Fruit fly (Drosophila melanogaster) whole organism, embryonic: Measurements from ENCODE around the gene CG3777.

Experiments used
- ATbp ChIP-seq: fragments of 200-800 bp; sonication (Bioruptor generic); optimal IDR thresholded peaks from 2 replicates; lab custom pipeline; 2017; ENCODE audit warnings: missing biosample characterization, mild to moderate bottlenecking, missing genetic modification characterization, missing genetic modification reagents
- Asciz ChIP-seq: fragments of 200-800 bp; sonication (Bioruptor generic); optimal IDR thresholded peaks from 2 replicates; lab custom pipeline; 2017; ENCODE audit warnings: missing biosample characterization, mild to moderate bottlenecking, missing genetic modification characterization, missing genetic modification reagents
- CG10209 ChIP-seq: fragments of 200-800 bp; sonication (Bioruptor generic); optimal IDR thresholded peaks from 3 replicates; lab custom pipeline; 2017; ENCODE audit warnings: missing biosample characterization, mild to moderate bottlenecking, missing genetic modification characterization, missing genetic modification reagents
- CG10979 ChIP-seq: fragments of 200-800 bp; sonication (Bioruptor generic); optimal IDR thresholded peaks from 2 replicates; lab custom pipeline; 2018; ENCODE audit warnings: missing biosample characterization, mild to moderate bottlenecking, missing genetic modification characterization, moderate library complexity
- CG13424 ChIP-seq: fragments of 200-800 bp; sonication (Bioruptor generic); optimal IDR thresholded peaks from 2 replicates; lab custom pipeline; 2019; ENCODE audit warnings: missing biosample characterization, mild to moderate bottlenecking, missing genetic modification characterization, moderate library complexity
- CG14710 ChIP-seq: fragments of 200-800 bp; sonication (Bioruptor generic); optimal IDR thresholded peaks from 3 replicates; lab custom pipeline; 2019; ENCODE audit warnings: missing biosample characterization, mild to moderate bottlenecking, missing genetic modification characterization, moderate library complexity
- CG15601 ChIP-seq: fragments of 200-800 bp; sonication (Bioruptor generic); optimal IDR thresholded peaks from 3 replicates; lab custom pipeline; 2019; ENCODE audit warnings: missing biosample characterization, mild to moderate bottlenecking, missing genetic modification characterization, moderate library complexity
- CG15696 ChIP-seq: fragments of 200-800 bp; sonication (Bioruptor generic); optimal IDR thresholded peaks from 2 replicates; lab custom pipeline; 2019; ENCODE audit warnings: missing biosample characterization, mild to moderate bottlenecking, missing genetic modification characterization, moderate library complexity
- CG17361 ChIP-seq: fragments of 200-800 bp; sonication (Bioruptor generic); IDR thresholded peaks from 3 replicates; pipeline ENCODE4 v1.3.6; 2022; ENCODE audit warnings: missing biosample characterization, missing genetic modification characterization
- CG17568 ChIP-seq: fragments of 200-800 bp; sonication (Bioruptor generic); optimal IDR thresholded peaks from 2 replicates; lab custom pipeline; 2018; ENCODE audit warnings: missing biosample characterization, mild to moderate bottlenecking, missing genetic modification characterization, moderate library complexity
- CG18262 ChIP-seq: fragments of 200-800 bp; optimal IDR thresholded peaks from 3 replicates; lab custom pipeline; 2019; ENCODE audit warnings: missing biosample characterization, mild to moderate bottlenecking, missing genetic modification characterization, moderate library complexity
- CG2712 ChIP-seq: fragments of 200-800 bp; optimal IDR thresholded peaks from 3 replicates; lab custom pipeline; 2019; ENCODE audit warnings: missing biosample characterization, mild to moderate bottlenecking, missing genetic modification characterization, moderate library complexity
- CG2875 ChIP-seq: fragments of 200-800 bp; sonication (Bioruptor generic); optimal IDR thresholded peaks from 2 replicates; lab custom pipeline; 2017; ENCODE audit warnings: missing biosample characterization, mild to moderate bottlenecking, missing genetic modification characterization, missing genetic modification reagents
- CG5245 ChIP-seq: fragments of 200-800 bp; sonication (Bioruptor generic); optimal IDR thresholded peaks from 3 replicates; lab custom pipeline; 2016; ENCODE audit warnings: missing biosample characterization, missing genetic modification characterization
- CG8924 ChIP-seq: fragments of 200-800 bp; optimal IDR thresholded peaks from 3 replicates; lab custom pipeline; 2019; ENCODE audit warnings: missing biosample characterization, mild to moderate bottlenecking, missing genetic modification characterization, moderate library complexity
- CG9727 ChIP-seq: fragments of 200-800 bp; sonication (Bioruptor generic); optimal IDR thresholded peaks from 3 replicates; lab custom pipeline; 2017; ENCODE audit warnings: missing biosample characterization, mild to moderate bottlenecking, missing genetic modification characterization
- D19A ChIP-seq: fragments of 200-800 bp; optimal IDR thresholded peaks from 3 replicates; lab custom pipeline; 2019; ENCODE audit warnings: missing biosample characterization, mild to moderate bottlenecking, missing genetic modification characterization, moderate library complexity
- Drgx ChIP-seq: fragments of 200-800 bp; sonication (Bioruptor generic); IDR thresholded peaks from 2 replicates; pipeline ENCODE4 v1.3.6; 2022; ENCODE audit warnings: missing biosample characterization, missing genetic modification characterization
- Ets97D ChIP-seq: fragments of 200-800 bp; sonication (Bioruptor generic); optimal IDR thresholded peaks from 3 replicates; lab custom pipeline; 2016; ENCODE audit warnings: missing biosample characterization, missing genetic modification characterization
- Fer3 ChIP-seq: fragments of 200-800 bp; sonication (Bioruptor generic); optimal IDR thresholded peaks from 2 replicates; lab custom pipeline; 2018; ENCODE audit warnings: missing biosample characterization, mild to moderate bottlenecking, missing genetic modification characterization, moderate library complexity
- Sox102F ChIP-seq: fragments of 200-800 bp; sonication (Bioruptor generic); optimal IDR thresholded peaks from 2 replicates; lab custom pipeline; 2018; ENCODE audit warnings: missing biosample characterization, mild to moderate bottlenecking, missing genetic modification characterization, moderate library complexity
- amos ChIP-seq: fragments of 200-800 bp; sonication (Bioruptor generic); IDR thresholded peaks from 2 replicates; pipeline ENCODE4 v1.3.6; 2022; ENCODE audit warnings: missing biosample characterization, missing genetic modification characterization; ENCODE audit not compliant: partially characterized antibody
- ase ChIP-seq: fragments of 200-800 bp; sonication (Bioruptor generic); IDR thresholded peaks from 3 replicates; pipeline ENCODE4 v1.3.6; 2022; ENCODE audit warnings: missing biosample characterization, missing genetic modification characterization
- bab2 ChIP-seq: fragments of 200-800 bp; sonication (Bioruptor generic); optimal IDR thresholded peaks from 2 replicates; lab custom pipeline; 2016; ENCODE audit warnings: missing biosample characterization, missing genetic modification characterization
- bsh ChIP-seq, 2 experiments: fragments of 200-800 bp; sonication (Bioruptor generic); optimal IDR thresholded peaks; 2 replicates each; lab custom pipeline; 2017 to 2018; ENCODE audit warnings: mild to moderate bottlenecking in 2 of 2, missing biosample characterization in 2 of 2, missing genetic modification characterization in 2 of 2, moderate library complexity in 1 of 2
- dmrt11E ChIP-seq: fragments of 200-800 bp; sonication (Bioruptor generic); optimal IDR thresholded peaks from 3 replicates; lab custom pipeline; 2018; ENCODE audit warnings: missing biosample characterization, mild to moderate bottlenecking, missing genetic modification characterization, moderate library complexity
- ewg ChIP-seq: fragments of 200-800 bp; sonication (Bioruptor generic); optimal IDR thresholded peaks from 3 replicates; lab custom pipeline; 2017; ENCODE audit warnings: mild to moderate bottlenecking, missing biosample characterization, missing genetic modification reagents, missing genetic modification characterization
- gem ChIP-seq: fragments of 200-800 bp; sonication (Bioruptor generic); optimal IDR thresholded peaks from 2 replicates; lab custom pipeline; 2019; ENCODE audit warnings: missing biosample characterization, mild to moderate bottlenecking, missing genetic modification characterization, moderate library complexity
- lab ChIP-seq: fragments of 200-800 bp; sonication (Bioruptor generic); optimal IDR thresholded peaks from 3 replicates; lab custom pipeline; 2017; ENCODE audit warnings: missing biosample characterization, missing genetic modification characterization, mild to moderate bottlenecking, moderate library complexity, missing genetic modification reagents
- nau ChIP-seq: fragments of 200-800 bp; sonication (Bioruptor generic); optimal IDR thresholded peaks from 3 replicates; lab custom pipeline; 2017; ENCODE audit warnings: missing biosample characterization, mild to moderate bottlenecking, missing genetic modification characterization, missing genetic modification reagents
- org-1 ChIP-seq: fragments of 200-800 bp; sonication (Bioruptor generic); optimal IDR thresholded peaks from 2 replicates; lab custom pipeline; 2017; ENCODE audit warnings: missing biosample characterization, missing genetic modification characterization
- phol ChIP-seq: fragments of 200-800 bp; sonication (Bioruptor generic); optimal IDR thresholded peaks from 3 replicates; lab custom pipeline; 2018; ENCODE audit warnings: missing biosample characterization, mild to moderate bottlenecking, missing genetic modification characterization, moderate library complexity
- slbo ChIP-seq: fragments of 200-800 bp; sonication (Bioruptor generic); IDR thresholded peaks from 2 replicates; pipeline ENCODE4 v1.3.6; 2022; ENCODE audit warnings: missing biosample characterization, missing genetic modification characterization
- yki ChIP-seq: fragments of >200 bp; optimal IDR thresholded peaks from 3 replicates; lab custom pipeline; 2018
- zen ChIP-seq: fragments of 200-800 bp; sonication (Bioruptor generic); optimal IDR thresholded peaks from 3 replicates; lab custom pipeline; 2018; ENCODE audit warnings: missing biosample characterization, mild to moderate bottlenecking, missing genetic modification characterization, moderate library complexity

CG3777 gene

DNA sequence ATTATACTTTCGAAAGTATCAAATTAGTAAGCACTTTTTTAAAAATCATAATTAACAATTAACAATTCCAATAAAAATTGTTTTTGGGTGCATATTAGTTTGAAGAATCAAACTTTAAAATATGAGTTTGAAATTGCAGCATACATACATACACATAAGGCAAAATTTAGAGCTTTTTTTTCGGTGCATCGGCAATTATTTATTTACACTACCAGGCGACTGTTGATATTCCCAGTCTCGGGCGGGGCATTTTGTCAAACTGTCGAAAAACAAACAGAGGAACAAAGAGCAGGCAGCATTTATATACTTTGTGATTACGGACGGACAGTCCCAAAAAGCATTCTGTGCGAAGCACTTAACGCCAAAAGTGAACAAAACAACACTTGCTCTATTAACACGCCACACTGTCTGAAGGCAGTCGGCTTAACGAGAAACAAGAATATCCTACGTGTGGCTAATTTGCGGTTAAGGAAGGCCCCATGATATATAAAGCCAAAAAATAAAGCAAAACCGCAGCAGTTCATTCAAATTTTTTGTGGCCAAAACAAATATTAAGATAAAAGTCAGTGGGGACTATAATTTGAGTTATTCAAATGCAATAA, 82.7 kb downstream of the CG3777 start (continued):
- no peak for TF ChIP-seq Drgx
- no peak for TF ChIP-seq Ets97D (GFP tag; lab: Kevin White, UChicago)
- peak; percentile 11 for TF ChIP-seq CG14710
- peak; percentile 39 for TF ChIP-seq CG2875 (GFP tag; lab: Kevin White, UChicago)
- peak; percentile 36 for TF ChIP-seq dmrt11E (tag; lab: Kevin White, UChicago)
- TF ChIP-seq CG15696 (tag; lab: Kevin White, UChicago), result peak; percentile 27
- peak in 1 of 2 experiments; percentile 27 for TF ChIP-seq bsh (GFP tag; optimal IDR thresholded peaks at IDR 0.05; lab: Kevin White, UChicago)
- 0 out of 3 replicates have a peak, but pooled peaks have one; percentile 41 for TF ChIP-seq CG17361 (GFP tag; lab: Robert Waterston, UW)
- TF ChIP-seq CG10209 (GFP tag; lab: Kevin White, UChicago), result peak; percentile 8
- TF ChIP-seq CG15601 (tag; lab: Kevin White, UChicago), result peak; percentile 7
- TF ChIP-seq bab2 (GFP tag; lab: Kevin White, UChicago), result peak; percentile 39
- TF ChIP-seq nau, result peak; percentile 0
- peak; percentile 12 for TF ChIP-seq org-1 (GFP tag; lab: Kevin White, UChicago)
- TF ChIP-seq amos, result no peak
- peak; percentile 32; the same call in 1 of the 3 replicates for TF ChIP-seq ase (GFP tag; lab: Robert Waterston, UW)
- peak; percentile 0 for TF ChIP-seq ewg (GFP tag; lab: Kevin White, UChicago)
- TF ChIP-seq CG17568, result peak; percentile 23
- peak; percentile 13 for TF ChIP-seq CG13424 (tag; lab: Kevin White, UChicago)
- peak; percentile 60 for TF ChIP-seq ATbp (GFP tag; lab: Kevin White, UChicago)
- TF ChIP-seq zen (tag; lab: Kevin White, UChicago), result no peak
- TF ChIP-seq CG10979 (tag; lab: Kevin White, UChicago), result peak; percentile 4
- TF ChIP-seq Asciz (GFP tag; lab: Kevin White, UChicago), result peak; percentile 40
- peak; percentile 6 for TF ChIP-seq lab
- TF ChIP-seq Sox102F (GFP tag; lab: Kevin White, UChicago), result peak; percentile 42
- TF ChIP-seq CG8924 (tag; lab: Kevin White, UChicago), result peak; percentile 14
- TF ChIP-seq CG18262 (tag; lab: Kevin White, UChicago), result peak; percentile 35
- peak; percentile 14 for TF ChIP-seq phol (tag; lab: Kevin White, UChicago)

dm6 chrX:364006-364405, 84.5 kb downstream of the CG3777 start:
- no peak for TF ChIP-seq CG9727 (GFP tag; lab: Kevin White, UChicago)
- TF ChIP-seq CG18262 (tag; lab: Kevin White, UChicago), result peak; percentile 12
- peak; percentile 11 for TF ChIP-seq CG2712 (tag; lab: Kevin White, UChicago)
- TF ChIP-seq Fer3, result no peak
- TF ChIP-seq D19A, result peak; percentile 65
- TF ChIP-seq gem (tag; lab: Kevin White, UChicago), result peak; percentile 8

DNA sequence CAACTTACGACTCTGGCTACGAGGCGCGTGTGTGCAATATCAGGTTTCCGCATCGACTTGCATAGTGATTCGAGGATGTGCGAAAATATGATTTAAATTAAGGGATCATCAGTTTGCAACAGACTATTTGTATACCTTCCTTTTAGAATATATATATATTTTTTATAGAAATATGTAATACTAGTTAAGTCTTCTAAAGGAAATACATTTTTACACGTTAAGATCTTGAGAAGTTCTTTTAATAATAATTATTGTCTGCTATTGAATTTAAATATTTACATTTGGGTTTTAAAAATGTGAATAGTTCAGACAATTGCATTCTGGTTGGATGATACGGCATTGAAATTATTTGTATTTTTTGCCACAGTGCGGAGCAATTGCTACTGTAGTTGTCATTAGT, 87.4 kb downstream of the CG3777 start:
- TF ChIP-seq slbo (GFP tag; lab: Robert Waterston, UW) (no peak), CG5245 (GFP tag; lab: Kevin White, UChicago) (no peak), yki (lab: Kevin White, UChicago) (no peak), bsh (GFP tag; optimal IDR thresholded peaks at IDR 0.05; lab: Kevin White, UChicago) (peak in 1 of 2 experiments; percentile 19)
